Fruit fly (Drosophila melanogaster) whole organism, prepupa: ENCODE results near the gene Ctu2.
A peak's percentile ranks its signal among the peaks of the same experiment; 100 is the strongest.

Source experiments
- Blimp-1 ChIP-seq: fragments of 200-800 bp; sonication (Bioruptor generic); optimal IDR thresholded peaks from 3 replicates; lab custom pipeline; 2017; ENCODE audit warnings: missing biosample characterization, missing genetic modification characterization, mild to moderate bottlenecking, moderate library complexity, missing genetic modification reagents
- CG15336 ChIP-seq: fragments of 200-800 bp; sonication (Bioruptor generic); IDR thresholded peaks from 2 replicates; pipeline ENCODE4 v1.3.6; 2022; ENCODE audit warnings: missing biosample characterization, missing genetic modification characterization
- CG3032 ChIP-seq: fragments of 200-800 bp; optimal IDR thresholded peaks from 2 replicates; lab custom pipeline; 2019; ENCODE audit warnings: missing biosample characterization, mild to moderate bottlenecking, missing genetic modification characterization, moderate library complexity
- CG31627 ChIP-seq: fragments of 200-800 bp; sonication (Bioruptor generic); optimal IDR thresholded peaks from 3 replicates; lab custom pipeline; 2016; ENCODE audit warnings: missing biosample characterization, missing genetic modification characterization
- CG34406 ChIP-seq: fragments of 200-800 bp; sonication (Bioruptor generic); optimal IDR thresholded peaks from 3 replicates; lab custom pipeline; 2016; ENCODE audit warnings: missing biosample characterization, missing genetic modification characterization
- CG3919 ChIP-seq: fragments of 200-800 bp; sonication (Bioruptor generic); optimal IDR thresholded peaks from 3 replicates; lab custom pipeline; 2016; ENCODE audit warnings: missing biosample characterization, missing genetic modification characterization
- CG4318 ChIP-seq: fragments of 200-800 bp; sonication (Bioruptor generic); optimal IDR thresholded peaks from 3 replicates; lab custom pipeline; 2017; ENCODE audit warnings: missing biosample characterization, mild to moderate bottlenecking, missing genetic modification characterization
- CG6276 ChIP-seq: fragments of 200-800 bp; sonication (Bioruptor generic); optimal IDR thresholded peaks from 2 replicates; lab custom pipeline; 2017; ENCODE audit warnings: missing biosample characterization, mild to moderate bottlenecking, missing genetic modification characterization
- CG6808 ChIP-seq: fragments of 200-800 bp; sonication (Bioruptor generic); optimal IDR thresholded peaks from 3 replicates; lab custom pipeline; 2017; ENCODE audit warnings: missing biosample characterization, missing genetic modification characterization, mild to moderate bottlenecking, moderate library complexity, missing genetic modification reagents
- CG7368 ChIP-seq: fragments of 200-800 bp; sonication (Bioruptor generic); optimal IDR thresholded peaks from 3 replicates; lab custom pipeline; 2016; ENCODE audit warnings: missing biosample characterization, missing genetic modification characterization
- CG8319 ChIP-seq: fragments of 200-800 bp; sonication (Bioruptor generic); optimal IDR thresholded peaks from 3 replicates; lab custom pipeline; 2016; ENCODE audit warnings: missing biosample characterization, missing genetic modification characterization
- CG9139 ChIP-seq: fragments of 200-800 bp; sonication (Bioruptor generic); optimal IDR thresholded peaks from 3 replicates; lab custom pipeline; 2017; ENCODE audit warnings: missing biosample characterization, mild to moderate bottlenecking, missing genetic modification characterization
- Eip75B ChIP-seq: fragments of 200-800 bp; sonication (Bioruptor generic); optimal IDR thresholded peaks from 3 replicates; lab custom pipeline; 2016; ENCODE audit warnings: missing biosample characterization, missing genetic modification characterization
- Ets96B ChIP-seq: fragments of 200-800 bp; optimal IDR thresholded peaks from 2 replicates; lab custom pipeline; 2019; ENCODE audit warnings: missing biosample characterization, mild to moderate bottlenecking, missing genetic modification characterization, moderate library complexity
- Hr39 ChIP-seq: fragments of 200-800 bp; sonication (Bioruptor generic); optimal IDR thresholded peaks from 2 replicates; lab custom pipeline; 2016; ENCODE audit warnings: missing biosample characterization, missing genetic modification characterization
- Hr4 ChIP-seq: fragments of 200-800 bp; sonication (Bioruptor generic); optimal IDR thresholded peaks from 3 replicates; lab custom pipeline; 2016; ENCODE audit warnings: missing biosample characterization, missing genetic modification characterization
- Lpt ChIP-seq: fragments of 200-800 bp; sonication (Bioruptor generic); optimal IDR thresholded peaks from 3 replicates; lab custom pipeline; 2016; ENCODE audit warnings: missing biosample characterization, missing genetic modification characterization
- Met ChIP-seq: fragments of 200-800 bp; sonication (Bioruptor generic); optimal IDR thresholded peaks from 3 replicates; lab custom pipeline; 2016; ENCODE audit warnings: missing biosample characterization, missing genetic modification characterization
- Smox ChIP-seq: fragments of 200-800 bp; sonication (Bioruptor generic); optimal IDR thresholded peaks from 3 replicates; lab custom pipeline; 2016; ENCODE audit warnings: missing biosample characterization, missing genetic modification characterization
- Sox102F ChIP-seq: fragments of 200-800 bp; sonication (Bioruptor generic); optimal IDR thresholded peaks from 2 replicates; lab custom pipeline; 2016; ENCODE audit warnings: missing biosample characterization, mild to moderate bottlenecking, missing genetic modification characterization
- Sox14 ChIP-seq: fragments of 200-800 bp; sonication (Bioruptor generic); optimal IDR thresholded peaks from 3 replicates; lab custom pipeline; 2016; ENCODE audit warnings: missing biosample characterization, missing genetic modification characterization
- achi ChIP-seq: fragments of 200-800 bp; sonication (Bioruptor generic); optimal IDR thresholded peaks from 3 replicates; lab custom pipeline; 2016; ENCODE audit warnings: missing biosample characterization, missing genetic modification characterization
- acj6 ChIP-seq: fragments of 200-800 bp; sonication (Bioruptor generic); optimal IDR thresholded peaks from 3 replicates; lab custom pipeline; 2016; ENCODE audit warnings: missing biosample characterization, missing genetic modification characterization
- cyc ChIP-seq: fragments of 200-800 bp; sonication (Bioruptor generic); optimal IDR thresholded peaks from 3 replicates; lab custom pipeline; 2016; ENCODE audit warnings: missing biosample characterization, missing genetic modification characterization
- eg ChIP-seq: fragments of 200-800 bp; sonication (Bioruptor generic); IDR thresholded peaks from 3 replicates; pipeline ENCODE4 v1.3.6; 2022; ENCODE audit warnings: missing biosample characterization, missing genetic modification characterization
- esn ChIP-seq: fragments of 200-800 bp; sonication (Bioruptor generic); optimal IDR thresholded peaks from 2 replicates; lab custom pipeline; 2016; ENCODE audit warnings: missing biosample characterization, mild to moderate bottlenecking, missing genetic modification characterization, moderate library complexity
- fd59A ChIP-seq: fragments of 200-800 bp; sonication (Bioruptor generic); optimal IDR thresholded peaks from 2 replicates; lab custom pipeline; 2017; ENCODE audit warnings: missing biosample characterization, mild to moderate bottlenecking, missing genetic modification characterization, missing genetic modification reagents
- fd85E ChIP-seq: fragments of 200-800 bp; sonication (Bioruptor generic); optimal IDR thresholded peaks from 3 replicates; lab custom pipeline; 2016; ENCODE audit warnings: missing biosample characterization, missing genetic modification characterization
- fkh ChIP-seq: fragments of 200-800 bp; sonication (Bioruptor generic); optimal IDR thresholded peaks from 3 replicates; lab custom pipeline; 2017; ENCODE audit warnings: missing biosample characterization, mild to moderate bottlenecking, missing genetic modification characterization, moderate library complexity
- pdm3 ChIP-seq: fragments of 200-800 bp; sonication (Bioruptor generic); optimal IDR thresholded peaks from 3 replicates; lab custom pipeline; 2016; ENCODE audit warnings: missing biosample characterization, missing genetic modification characterization
- salr ChIP-seq, 2 experiments: fragments of 200-800 bp; sonication (Bioruptor generic); optimal IDR thresholded peaks; 3 replicates each; lab custom pipeline; 2016 to 2018; ENCODE audit warnings: missing biosample characterization in 2 of 2, missing genetic modification characterization in 2 of 2, mild to moderate bottlenecking in 1 of 2
- svp ChIP-seq: fragments of 200-800 bp; sonication (Bioruptor generic); peaks from one replicate; lab custom pipeline; 2016; ENCODE audit warnings: missing biosample characterization, missing genetic modification characterization
- topi ChIP-seq: fragments of 200-800 bp; sonication (Bioruptor generic); optimal IDR thresholded peaks from 3 replicates; lab custom pipeline; 2016; ENCODE audit warnings: missing biosample characterization, missing genetic modification characterization
- vri ChIP-seq: fragments of 200-800 bp; sonication (Bioruptor generic); optimal IDR thresholded peaks from 3 replicates; lab custom pipeline; 2016; ENCODE audit warnings: missing biosample characterization, mild to moderate bottlenecking, missing genetic modification characterization

Ctu2 gene

dm6 chr2L:19517154-19517814 lies 24.2 kb upstream of the Ctu2 start, which contains the start of gene Hasp:
TSS of gene Hasp (minus strand) at chr2L:19517204.
- peak; percentile 17 for TF ChIP-seq CG34406 (GFP tag; lab: Kevin White, UChicago)
- peak; percentile 30 for TF ChIP-seq Sox102F (GFP tag; lab: Kevin White, UChicago)
- TF ChIP-seq CG8319 (GFP tag; lab: Kevin White, UChicago) = no peak
- TF ChIP-seq Met (GFP tag; lab: Kevin White, UChicago) = peak; percentile 19
- no peak for TF ChIP-seq salr (GFP tag; optimal IDR thresholded peaks at IDR 0.05; lab: Kevin White, UChicago)
- TF ChIP-seq acj6 (GFP tag; lab: Kevin White, UChicago) = peak; percentile 19
- peak; percentile 23 for TF ChIP-seq Hr4 (GFP tag; lab: Kevin White, UChicago)
- TF ChIP-seq Hr39 (GFP tag; lab: Kevin White, UChicago) = peak; percentile 19
- TF ChIP-seq CG15336 (GFP tag; lab: Robert Waterston, UW) = peak; percentile 41
- no peak for TF ChIP-seq CG6808
- TF ChIP-seq CG3032 = no peak
- TF ChIP-seq esn = peak; percentile 46
- TF ChIP-seq CG7368 (GFP tag; lab: Kevin White, UChicago) = no peak
- peak; percentile 36 for TF ChIP-seq CG3919 (GFP tag; lab: Kevin White, UChicago)
- 0 out of 3 replicates have a peak, but pooled peaks have one; percentile 32 for TF ChIP-seq eg (GFP tag; lab: Robert Waterston, UW)
- peak; percentile 42 for TF ChIP-seq svp
- no peak for TF ChIP-seq CG9139 (GFP tag; lab: Kevin White, UChicago)
- peak; percentile 17 for TF ChIP-seq pdm3
- TF ChIP-seq CG31627 = peak; percentile 8
- TF ChIP-seq Smox (GFP tag; lab: Kevin White, UChicago) = peak; percentile 3
- TF ChIP-seq topi (GFP tag; lab: Kevin White, UChicago) = peak; percentile 17
- TF ChIP-seq achi = peak; percentile 36

- no peak for TF ChIP-seq topi (GFP tag; lab: Kevin White, UChicago)
- TF ChIP-seq svp = no peak
- TF ChIP-seq vri = no peak
- TF ChIP-seq Eip75B (GFP tag; lab: Kevin White, UChicago) = no peak
- no peak for TF ChIP-seq Blimp-1 (GFP tag; lab: Kevin White, UChicago)
- no peak for TF ChIP-seq Lpt (GFP tag; lab: Kevin White, UChicago)
- no peak for TF ChIP-seq CG4318 (GFP tag; lab: Kevin White, UChicago)
- no peak for TF ChIP-seq CG6276
- no peak for TF ChIP-seq fd59A (GFP tag; lab: Kevin White, UChicago)
- no peak for TF ChIP-seq Ets96B (tag; lab: Kevin White, UChicago)
- TF ChIP-seq esn = no peak
- TF ChIP-seq CG34406 (GFP tag; lab: Kevin White, UChicago) = no peak
These were observed 23.0 kb upstream of the Ctu2 start for dm6 chr2L:19516062-19516461.

dm6 chr2L:19512184-19512583 lies 19.1 kb upstream of the Ctu2 start:
- TF ChIP-seq Ets96B (tag; lab: Kevin White, UChicago) (no peak), fd85E (no peak)

- TF ChIP-seq eg (GFP tag; lab: Robert Waterston, UW) = 0 out of 3 replicates have a peak, but pooled peaks have one; percentile 37
- TF ChIP-seq cyc = peak; percentile 47
- TF ChIP-seq Sox14 (GFP tag; lab: Kevin White, UChicago) = peak; percentile 36
- TF ChIP-seq fkh (GFP tag; lab: Kevin White, UChicago) = no peak
- TF ChIP-seq CG31627 = peak; percentile 34
- peak; percentile 43 for TF ChIP-seq esn
These were observed 15.4 kb upstream of the Ctu2 start, which contains the start of gene cyst for dm6 chr2L:19508361-19508918. TSS of gene cyst (minus strand) at chr2L:19508764.
